Worm (Caenorhabditis elegans) whole organism, early embryonic: Measurements from ENCODE around the gene F53G2.12.

ENCODE experiments used
- B0310.2 ChIP-seq: sonication (generic microtip); optimal IDR thresholded peaks from 2 replicates; lab custom pipeline; 2016; ENCODE audit warnings: mild to moderate bottlenecking, missing genetic modification characterization, missing compliant biosample characterization
- F13C5.2 ChIP-seq: sonication (generic microtip); optimal IDR thresholded peaks from 2 replicates; lab custom pipeline; 2017; ENCODE audit warnings: mild to moderate bottlenecking, missing genetic modification characterization, inconsistent platforms, missing compliant biosample characterization
- aly-1 ChIP-seq: sonication (generic microtip); optimal IDR thresholded peaks from 2 replicates; lab custom pipeline; 2016; ENCODE audit warnings: missing genetic modification characterization, missing compliant biosample characterization
- ama-1 ChIP-seq: fragments of 150-350 bp; optimal IDR thresholded peaks from 2 replicates; lab custom pipeline; 2014
- ceh-13 ChIP-seq: fragments of 200-800 bp; sonication (Bioruptor generic); optimal IDR thresholded peaks from 2 replicates; lab custom pipeline; 2018; ENCODE audit warnings: mild to moderate bottlenecking, missing genetic modification characterization, missing compliant biosample characterization
- ceh-36 ChIP-seq: sonication (generic microtip); optimal IDR thresholded peaks from 2 replicates; lab custom pipeline; 2016; ENCODE audit warnings: missing genetic modification characterization, inconsistent platforms, missing compliant biosample characterization
- ets-7 ChIP-seq: sonication (generic microtip); optimal IDR thresholded peaks from 2 replicates; lab custom pipeline; 2016; ENCODE audit warnings: missing genotype, missing genetic modification characterization, missing compliant biosample characterization
- flt-1 ChIP-seq: fragments of 200-800 bp; sonication (Bioruptor generic); IDR thresholded peaks from 2 replicates; pipeline ENCODE4 v1.3.6; 2022; ENCODE audit warnings: missing genetic modification characterization, missing compliant biosample characterization
- hmbx-1 ChIP-seq: sonication (generic microtip); optimal IDR thresholded peaks from 2 replicates; lab custom pipeline; 2016; ENCODE audit warnings: mild to moderate bottlenecking, missing genetic modification characterization, missing compliant biosample characterization
- hmg-4 ChIP-seq: fragments of 200-800 bp; sonication (Bioruptor generic); optimal IDR thresholded peaks from 2 replicates; lab custom pipeline; 2018; ENCODE audit warnings: mild to moderate bottlenecking, missing genetic modification characterization, missing compliant biosample characterization
- hnd-1 ChIP-seq: sonication (generic microtip); optimal IDR thresholded peaks from 2 replicates; lab custom pipeline; 2016; ENCODE audit warnings: missing genetic modification characterization, missing compliant biosample characterization
- pes-1 ChIP-seq: fragments of 200-800 bp; sonication (Bioruptor generic); IDR thresholded peaks from 2 replicates; pipeline ENCODE4 v1.3.6; 2022; ENCODE audit warnings: missing genetic modification reagents, missing genetic modification characterization, missing compliant biosample characterization
- scrt-1 ChIP-seq: fragments of 200-800 bp; sonication (Bioruptor generic); IDR thresholded peaks from 2 replicates; pipeline ENCODE4 v1.3.6; 2022; ENCODE audit warnings: missing genetic modification characterization, missing compliant biosample characterization
- sea-1 ChIP-seq: fragments of 200-800 bp; sonication (Bioruptor generic); conservative IDR thresholded peaks from 2 replicates; pipeline ENCODE4 v1.3.6; 2022; ENCODE audit warnings: missing genetic modification characterization, missing compliant biosample characterization
- tbx-11 ChIP-seq: fragments of 200-800 bp; sonication (Bioruptor generic); IDR thresholded peaks from 2 replicates; pipeline ENCODE4 v1.3.6; 2022; ENCODE audit warnings: missing genetic modification characterization, missing compliant biosample characterization
- tbx-37 ChIP-seq: fragments of 200-800 bp; sonication (Bioruptor generic); conservative IDR thresholded peaks from 2 replicates; pipeline ENCODE4 v1.3.6; 2022; ENCODE audit warnings: missing genetic modification reagents, missing genetic modification characterization, missing compliant biosample characterization
- tra-4 ChIP-seq: sonication (generic microtip); optimal IDR thresholded peaks from 2 replicates; lab custom pipeline; 2017; ENCODE audit warnings: missing genetic modification characterization, missing compliant biosample characterization

F53G2.12 gene

ce11 chrII:2445164-2445563, 33.7 kb downstream of the F53G2.12 start:
- TF ChIP-seq ceh-13 (no peak), pes-1 (no peak), F13C5.2 (tag; lab: Kevin White, UChicago) (no peak), B0310.2 (tag; lab: Kevin White, UChicago) (no peak), hnd-1 (tag; lab: Kevin White, UChicago) (no peak), hmbx-1 (tag; lab: Kevin White, UChicago) (no peak), hmg-4 (no peak), ama-1 (lab: Kevin White, UChicago) (no peak), tra-4 (tag; lab: Kevin White, UChicago) (no peak), flt-1 (GFP tag; lab: Robert Waterston, UW) (no peak), sea-1 (GFP tag; lab: Robert Waterston, UW) (no peak), ceh-36 (tag; lab: Kevin White, UChicago) (no peak), tbx-37 (GFP tag; lab: Robert Waterston, UW) (no peak), aly-1 (tag; lab: Kevin White, UChicago) (no peak), ets-7 (tag; lab: Kevin White, UChicago) (no peak), scrt-1 (no peak), tbx-11 (GFP tag; lab: Robert Waterston, UW) (no peak)

- TF ChIP-seq aly-1 (tag; lab: Kevin White, UChicago) (no peak), ama-1 (lab: Kevin White, UChicago) (no peak), tbx-37 (GFP tag; lab: Robert Waterston, UW) (no peak), tra-4 (tag; lab: Kevin White, UChicago) (no peak), hmbx-1 (tag; lab: Kevin White, UChicago) (no peak), pes-1 (no peak), hmg-4 (no peak), flt-1 (GFP tag; lab: Robert Waterston, UW) (no peak), sea-1 (GFP tag; lab: Robert Waterston, UW) (no peak), scrt-1 (no peak), F13C5.2 (tag; lab: Kevin White, UChicago) (no peak), B0310.2 (tag; lab: Kevin White, UChicago) (no peak), ets-7 (tag; lab: Kevin White, UChicago) (no peak), tbx-11 (GFP tag; lab: Robert Waterston, UW) (no peak), ceh-13 (no peak), hnd-1 (tag; lab: Kevin White, UChicago) (no peak)
Measured at ce11 chrII:2442979-2443378, 35.9 kb downstream of the F53G2.12 start, which contains the start of gene vab-19. vab-19 (plus strand) TSS chrII:2443279.

ce11 chrII:2442243-2442642, 36.6 kb downstream of the F53G2.12 start:
- TF ChIP-seq hnd-1 (tag; lab: Kevin White, UChicago): no peak
- no peak for TF ChIP-seq hmbx-1 (tag; lab: Kevin White, UChicago)
- TF ChIP-seq aly-1 (tag; lab: Kevin White, UChicago): no peak
- TF ChIP-seq tbx-11 (GFP tag; lab: Robert Waterston, UW): no peak
- no peak for TF ChIP-seq scrt-1
- no peak for TF ChIP-seq B0310.2 (tag; lab: Kevin White, UChicago)
- no peak for TF ChIP-seq ceh-13
- TF ChIP-seq hmg-4: no peak
- TF ChIP-seq ceh-36 (tag; lab: Kevin White, UChicago): no peak
- TF ChIP-seq tbx-37 (GFP tag; lab: Robert Waterston, UW): no peak
- no peak for TF ChIP-seq ets-7 (tag; lab: Kevin White, UChicago)
- TF ChIP-seq tra-4 (tag; lab: Kevin White, UChicago): no peak
- TF ChIP-seq sea-1 (GFP tag; lab: Robert Waterston, UW): no peak
- no peak for TF ChIP-seq F13C5.2 (tag; lab: Kevin White, UChicago)
- no peak for TF ChIP-seq flt-1 (GFP tag; lab: Robert Waterston, UW)
- TF ChIP-seq pes-1: no peak

ce11 chrII:2440312-2440711, 38.6 kb downstream of the F53G2.12 start:
- TF ChIP-seq pes-1 (no peak), ceh-36 (tag; lab: Kevin White, UChicago) (no peak), hmbx-1 (tag; lab: Kevin White, UChicago) (no peak)

- TF ChIP-seq ceh-36 (tag; lab: Kevin White, UChicago) (no peak), pes-1 (no peak), hnd-1 (tag; lab: Kevin White, UChicago) (no peak), sea-1 (GFP tag; lab: Robert Waterston, UW) (no peak), F13C5.2 (tag; lab: Kevin White, UChicago) (no peak), aly-1 (tag; lab: Kevin White, UChicago) (no peak), flt-1 (GFP tag; lab: Robert Waterston, UW) (no peak), hmbx-1 (tag; lab: Kevin White, UChicago) (no peak), tbx-37 (GFP tag; lab: Robert Waterston, UW) (no peak), ama-1 (lab: Kevin White, UChicago) (no peak)
Measured at ce11 chrII:2438944-2439343, 39.9 kb downstream of the F53G2.12 start.

ce11 chrII:2438180-2438579, 40.7 kb downstream of the F53G2.12 start:
- TF ChIP-seq ama-1 (lab: Kevin White, UChicago) (no peak), tra-4 (tag; lab: Kevin White, UChicago) (no peak), flt-1 (GFP tag; lab: Robert Waterston, UW) (no peak), scrt-1 (no peak), hnd-1 (tag; lab: Kevin White, UChicago) (no peak), ceh-36 (tag; lab: Kevin White, UChicago) (no peak), sea-1 (GFP tag; lab: Robert Waterston, UW) (no peak), ceh-13 (no peak), aly-1 (tag; lab: Kevin White, UChicago) (no peak), tbx-37 (GFP tag; lab: Robert Waterston, UW) (no peak), pes-1 (no peak), F13C5.2 (tag; lab: Kevin White, UChicago) (no peak), hmbx-1 (tag; lab: Kevin White, UChicago) (no peak)

- no peak for TF ChIP-seq hmbx-1 (tag; lab: Kevin White, UChicago)
- no peak for TF ChIP-seq tbx-37 (GFP tag; lab: Robert Waterston, UW)
- no peak for TF ChIP-seq tbx-11 (GFP tag; lab: Robert Waterston, UW)
- TF ChIP-seq ama-1 (lab: Kevin White, UChicago): no peak
- no peak for TF ChIP-seq pes-1
- no peak for TF ChIP-seq hnd-1 (tag; lab: Kevin White, UChicago)
- TF ChIP-seq tra-4 (tag; lab: Kevin White, UChicago): no peak
- no peak for TF ChIP-seq aly-1 (tag; lab: Kevin White, UChicago)
- no peak for TF ChIP-seq hmg-4
- TF ChIP-seq sea-1 (GFP tag; lab: Robert Waterston, UW): no peak
- no peak for TF ChIP-seq ets-7 (tag; lab: Kevin White, UChicago)
Measured at ce11 chrII:2436757-2437156, 42.1 kb downstream of the F53G2.12 start.
